Fruit fly (Drosophila melanogaster): ENCODE data around the gene dl.

DNA sequence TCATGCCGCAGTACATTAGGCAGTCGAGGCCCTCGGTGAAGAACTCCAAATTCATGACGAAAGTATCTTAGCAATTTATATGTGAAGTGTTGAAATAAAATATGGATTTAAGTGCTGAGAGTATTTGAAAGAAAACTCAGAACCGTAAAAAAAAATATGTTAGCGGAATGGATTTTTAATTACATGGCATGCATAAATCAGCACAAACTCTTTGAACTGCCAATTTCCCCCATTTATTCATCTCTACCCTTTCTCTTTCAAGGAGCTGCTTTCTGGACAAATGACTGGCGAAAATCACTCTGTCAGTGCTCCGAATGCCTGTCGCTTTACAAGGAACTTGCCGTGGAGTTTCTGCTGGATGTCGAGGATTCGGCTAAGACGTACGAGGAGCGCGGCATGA is 37.6 kb downstream of the dl start, which contains the start of gene Rsph9:
- no peak for TF ChIP-seq pan (optimal IDR thresholded peaks at IDR 0.05)
- TF ChIP-seq Dll (optimal IDR thresholded peaks at IDR 0.05) = no peak
- TF ChIP-seq psq (optimal IDR thresholded peaks at IDR 0.05) = no peak

Data from whole organism.